Worm (Caenorhabditis elegans): ENCODE data around the gene nas-32.
A peak's percentile ranks its signal among the peaks of the same experiment; 100 is the strongest.

The nas-32 gene

ce11 chrV:904232-904983, 5.4 kb upstream of the nas-32 start, which contains the start of gene trm-2A (continued):
- TF ChIP-seq ceh-27 (GFP tag; optimal IDR thresholded peaks at IDR 0.05) (peak; percentile 11), B0336.3 (GFP tag; IDR thresholded peaks at IDR 0.05) (no peak), ztf-26 (tag; optimal IDR thresholded peaks at IDR 0.05) (no peak), F37B4.10 (GFP tag; IDR thresholded peaks at IDR 0.05) (0 out of 2 replicates have a peak, but pooled peaks have one; percentile 61), let-607 (tag; optimal IDR thresholded peaks at IDR 0.05) (no peak), zfh-2 (GFP tag; conservative IDR thresholded peaks at IDR 0.05) (peak; percentile 37; the same call in 1 of the 2 replicates), madf-3 (GFP tag; IDR thresholded peaks at IDR 0.05) (0 out of 2 replicates have a peak, but pooled peaks have one; percentile 38), akir-1 (GFP tag; optimal IDR thresholded peaks at IDR 0.05) (no peak), ztf-18 (tag; optimal IDR thresholded peaks at IDR 0.05) (no peak), snpc-3.4 (tag; optimal IDR thresholded peaks at IDR 0.05) (peak; percentile 70), nhr-80 (tag; optimal IDR thresholded peaks at IDR 0.05) (no peak), B0261.1 (tag; optimal IDR thresholded peaks at IDR 0.05) (no peak), Y53G8AR.9 (GFP tag; conservative IDR thresholded peaks at IDR 0.05) (no peak), nhr-179 (tag; optimal IDR thresholded peaks at IDR 0.05) (no peak), dpl-1 (GFP tag; optimal IDR thresholded peaks at IDR 0.05) (peak; percentile 74), repo-1 (tag; optimal IDR thresholded peaks at IDR 0.05) (no peak), ceh-58 (GFP tag; IDR thresholded peaks at IDR 0.05) (no peak), lin-35 (GFP tag; optimal IDR thresholded peaks at IDR 0.05) (peak in 2 of 3 experiments; percentile 15 to 91), nfya-1 (tag; optimal IDR thresholded peaks at IDR 0.05; ENCODE audit: borderline replicate concordance, insufficient read depth) (no peak), snpc-4 (GFP tag; optimal IDR thresholded peaks at IDR 0.05) (no peak), snpc-4 (tag; optimal IDR thresholded peaks at IDR 0.05) (peak in 1 of 4 experiments; percentile 33), lsy-27 (tag; optimal IDR thresholded peaks at IDR 0.05; ENCODE audit: borderline replicate concordance, insufficient read depth) (no peak), snpc-1.3 (tag; optimal IDR thresholded peaks at IDR 0.05; ENCODE audit: insufficient read depth) (peak; percentile 52), madf-6 (GFP tag; IDR thresholded peaks at IDR 0.05) (peak; percentile 50; the same call in 1 of the 2 replicates), hmg-1.2 (GFP tag; IDR thresholded peaks at IDR 0.05) (peak; percentile 30; the same call in 1 of the 2 replicates), D2030.7 (GFP tag; IDR thresholded peaks at IDR 0.05) (no peak), attf-5 (GFP tag; optimal IDR thresholded peaks at IDR 0.05) (peak; percentile 15), mes-4 (tag; optimal IDR thresholded peaks at IDR 0.05) (no peak)

- TF ChIP-seq ztf-26 (tag; optimal IDR thresholded peaks at IDR 0.05) (peak; percentile 31), F39B2.1 (GFP tag; IDR thresholded peaks at IDR 0.05) (no peak), C06A6.2 (GFP tag; conservative IDR thresholded peaks at IDR 0.05) (0 out of 2 replicates have a peak, but pooled peaks have one; percentile 28), mcd-1 (GFP tag; IDR thresholded peaks at IDR 0.05) (peak; percentile 58), cebp-1 (GFP tag; IDR thresholded peaks at IDR 0.05) (no peak), cebp-1 (tag; optimal IDR thresholded peaks at IDR 0.05) (peak; percentile 37), F22D6.2 (tag; optimal IDR thresholded peaks at IDR 0.05) (peak; percentile 25), attf-5 (GFP tag; optimal IDR thresholded peaks at IDR 0.05) (peak; percentile 8), hmg-1.2 (GFP tag; IDR thresholded peaks at IDR 0.05) (peak; percentile 80), madf-3 (GFP tag; IDR thresholded peaks at IDR 0.05) (0 out of 2 replicates have a peak, but pooled peaks have one; percentile 14), nhr-27 (tag; optimal IDR thresholded peaks at IDR 0.05) (no peak), nhr-80 (tag; optimal IDR thresholded peaks at IDR 0.05) (peak; percentile 15), zfh-2 (GFP tag; conservative IDR thresholded peaks at IDR 0.05) (no peak), tbp1 (GFP tag; optimal IDR thresholded peaks at IDR 0.05) (peak; percentile 35)
Observed at ce11 chrV:903460-903859, 4.5 kb upstream of the nas-32 start, which contains the start of gene fmo-5. Gene fmo-5 (minus strand): TSS chrV:903665.

All from whole organism, young adult.